Fruit fly (Drosophila melanogaster): ENCODE measurements around the gene CG9016.

The CG9016 gene

DNA sequence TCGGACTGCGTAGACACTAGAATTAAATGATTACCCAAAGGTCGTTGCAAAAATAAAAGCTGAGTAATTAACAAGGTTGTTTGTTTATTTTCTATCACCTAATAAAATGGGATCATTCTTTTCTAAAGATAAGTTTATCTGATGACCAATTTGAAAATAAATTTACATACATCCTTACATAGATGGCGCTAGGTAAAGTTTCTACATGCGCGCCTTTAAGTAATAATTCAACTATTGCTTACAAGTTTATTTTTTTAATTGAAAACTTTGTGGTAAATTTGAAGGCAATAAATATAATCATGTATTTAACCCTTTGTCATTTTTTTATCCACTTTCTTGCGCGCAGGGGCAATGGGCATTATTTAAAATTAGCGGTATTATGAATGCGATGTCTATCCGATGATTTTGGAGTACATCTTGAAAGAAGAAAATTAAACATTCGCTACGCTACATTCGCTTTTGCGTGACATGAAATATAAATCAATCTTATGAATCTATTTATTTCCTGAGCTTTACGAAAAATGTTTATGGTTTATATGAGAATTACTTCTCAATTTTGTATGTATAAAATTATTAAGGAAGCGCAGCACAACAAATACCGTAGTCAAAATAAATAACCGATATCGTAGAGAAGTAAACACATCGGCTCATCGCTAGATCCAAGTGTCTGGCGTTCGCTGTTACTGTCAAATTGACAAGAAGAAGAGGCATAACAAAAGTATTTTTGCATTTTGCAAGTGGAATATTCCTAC lies 25.5 kb upstream of the CG9016 start, which contains the start of gene CG9044 (continued):
- TF ChIP-seq Dip2 (GFP tag; IDR thresholded peaks at IDR 0.05) (peak; percentile 91), CG4328 (GFP tag; optimal IDR thresholded peaks at IDR 0.05) (no peak), grau (tag; optimal IDR thresholded peaks at IDR 0.05) (no peak), CG1792 (GFP tag; optimal IDR thresholded peaks at IDR 0.05) (peak; percentile 43), gfzf (GFP tag; optimal IDR thresholded peaks at IDR 0.05) (peak; percentile 19), Pdp1 (GFP tag; optimal IDR thresholded peaks at IDR 0.05) (peak; percentile 67 to 69), sens-2 (GFP tag; IDR thresholded peaks at IDR 0.05) (no peak), Side (GFP tag; optimal IDR thresholded peaks at IDR 0.05) (peak; percentile 55), CG7786 (GFP tag; optimal IDR thresholded peaks at IDR 0.05) (peak; percentile 57), CG8359 (GFP tag; optimal IDR thresholded peaks at IDR 0.05; ENCODE audit: borderline replicate concordance) (no peak), prd (optimal IDR thresholded peaks at IDR 0.05) (no peak), prd (GFP tag; IDR thresholded peaks at IDR 0.05) (peak; percentile 60), dan (GFP tag; IDR thresholded peaks at IDR 0.05) (no peak), CG10543 (GFP tag; optimal IDR thresholded peaks at IDR 0.05) (no peak), pho (GFP tag; optimal IDR thresholded peaks at IDR 0.05) (peak; percentile 76), CG1024 (GFP tag; IDR thresholded peaks at IDR 0.05) (no peak), dimm (GFP tag; IDR thresholded peaks at IDR 0.05) (no peak), CG31365 (tag; optimal IDR thresholded peaks at IDR 0.05) (no peak), CG14710 (tag; optimal IDR thresholded peaks at IDR 0.05) (peak; percentile 81), shn (GFP tag; optimal IDR thresholded peaks at IDR 0.05) (peak; percentile 57), dpn (GFP tag; optimal IDR thresholded peaks at IDR 0.05) (peak; percentile 59 to 72), YL-1 (GFP tag; optimal IDR thresholded peaks at IDR 0.05) (peak; percentile 49), CG4424 (GFP tag; optimal IDR thresholded peaks at IDR 0.05) (peak; percentile 59), CG9932 (GFP tag; IDR thresholded peaks at IDR 0.05) (peak; percentile 80), CG5180 (GFP tag; optimal IDR thresholded peaks at IDR 0.05) (no peak), CG6654 (GFP tag; optimal IDR thresholded peaks at IDR 0.05) (no peak), Xrp1 (GFP tag; IDR thresholded peaks at IDR 0.05) (peak; percentile 42; the same call in 1 of the 2 replicates), CG11398 (GFP tag; optimal IDR thresholded peaks at IDR 0.05) (peak; percentile 18), CG30020 (tag; optimal IDR thresholded peaks at IDR 0.05) (peak; percentile 64), CG3407 (GFP tag; optimal IDR thresholded peaks at IDR 0.05) (no peak), HmgZ (tag; optimal IDR thresholded peaks at IDR 0.05) (peak; percentile 66), run (tag; optimal IDR thresholded peaks at IDR 0.05) (no peak), Xbp1 (GFP tag; optimal IDR thresholded peaks at IDR 0.05) (peak; percentile 71), CG1647 (GFP tag; optimal IDR thresholded peaks at IDR 0.05) (peak; percentile 68), CG11247 (GFP tag; IDR thresholded peaks at IDR 0.05) (0 out of 2 replicates have a peak, but pooled peaks have one; percentile 43), Aef1 (GFP tag; IDR thresholded peaks at IDR 0.05) (peak; percentile 22; the same call in 2 of the 3 replicates), D (optimal IDR thresholded peaks at IDR 0.05) (no peak), D (GFP tag; optimal IDR thresholded peaks at IDR 0.05) (peak; percentile 34), Mes4 (GFP tag; optimal IDR thresholded peaks at IDR 0.05) (no peak), CG12236 (GFP tag; optimal IDR thresholded peaks at IDR 0.05) (no peak), H2.0 (GFP tag; IDR thresholded peaks at IDR 0.05) (no peak), CG10654 (GFP tag; optimal IDR thresholded peaks at IDR 0.05) (peak; percentile 51), CG14441 (GFP tag; IDR thresholded peaks at IDR 0.05) (0 out of 2 replicates have a peak, but pooled peaks have one; percentile 24), CG11456 (GFP tag; IDR thresholded peaks at IDR 0.05) (0 out of 3 replicates have a peak, but pooled peaks have one; percentile 33), lmd (GFP tag; IDR thresholded peaks at IDR 0.05) (peak; percentile 59; the same call in 1 of the 2 replicates), CG32767 (GFP tag; IDR thresholded peaks at IDR 0.05) (no peak), CG1602 (GFP tag; optimal IDR thresholded peaks at IDR 0.05) (peak; percentile 48), Atf6 (GFP tag; IDR thresholded peaks at IDR 0.05) (no peak), CG18619 (GFP tag; optimal IDR thresholded peaks at IDR 0.05) (peak; percentile 54), al (GFP tag; IDR thresholded peaks at IDR 0.05) (peak; percentile 50), Antp (GFP tag; optimal IDR thresholded peaks at IDR 0.05) (peak; percentile 40)

Measured in whole organism, embryonic.